Fruit fly (Drosophila melanogaster) whole organism, prepupa: ENCODE data around the gene Nfs1.
A peak's percentile ranks its signal among the peaks of the same experiment; 100 is the strongest.

Source experiments
- Blimp-1 ChIP-seq: fragments of 200-800 bp; sonication (Bioruptor generic); optimal IDR thresholded peaks from 3 replicates; lab custom pipeline; 2017; ENCODE audit warnings: missing biosample characterization, missing genetic modification characterization, mild to moderate bottlenecking, moderate library complexity, missing genetic modification reagents
- CG10631 ChIP-seq: fragments of 200-800 bp; sonication (Bioruptor generic); optimal IDR thresholded peaks from 2 replicates; lab custom pipeline; 2016; ENCODE audit warnings: missing biosample characterization, missing genetic modification characterization
- CG10669 ChIP-seq: fragments of 200-800 bp; sonication (Bioruptor generic); optimal IDR thresholded peaks from 3 replicates; lab custom pipeline; 2018; ENCODE audit warnings: missing biosample characterization, mild to moderate bottlenecking, missing genetic modification characterization, moderate library complexity
- CG11902 ChIP-seq: fragments of 200-800 bp; sonication (Bioruptor generic); optimal IDR thresholded peaks from 3 replicates; lab custom pipeline; 2016; ENCODE audit warnings: missing biosample characterization, missing genetic modification characterization
- CG15336 ChIP-seq: fragments of 200-800 bp; sonication (Bioruptor generic); IDR thresholded peaks from 2 replicates; pipeline ENCODE4 v1.3.6; 2022; ENCODE audit warnings: missing biosample characterization, missing genetic modification characterization
- CG1621 ChIP-seq: fragments of 200-800 bp; sonication (Bioruptor generic); optimal IDR thresholded peaks from 3 replicates; lab custom pipeline; 2018; ENCODE audit warnings: missing biosample characterization, mild to moderate bottlenecking, missing genetic modification characterization
- CG16779 ChIP-seq: fragments of 200-800 bp; sonication (Bioruptor generic); optimal IDR thresholded peaks from 3 replicates; lab custom pipeline; 2017; ENCODE audit warnings: missing biosample characterization, mild to moderate bottlenecking, missing genetic modification characterization
- CG3032 ChIP-seq: fragments of 200-800 bp; optimal IDR thresholded peaks from 2 replicates; lab custom pipeline; 2019; ENCODE audit warnings: missing biosample characterization, mild to moderate bottlenecking, missing genetic modification characterization, moderate library complexity
- CG31627 ChIP-seq: fragments of 200-800 bp; sonication (Bioruptor generic); optimal IDR thresholded peaks from 3 replicates; lab custom pipeline; 2016; ENCODE audit warnings: missing biosample characterization, missing genetic modification characterization
- CG32006 ChIP-seq: fragments of 200-800 bp; sonication (Bioruptor generic); optimal IDR thresholded peaks from 3 replicates; lab custom pipeline; 2017; ENCODE audit warnings: missing biosample characterization, mild to moderate bottlenecking, missing genetic modification characterization
- CG34406 ChIP-seq: fragments of 200-800 bp; sonication (Bioruptor generic); optimal IDR thresholded peaks from 3 replicates; lab custom pipeline; 2016; ENCODE audit warnings: missing biosample characterization, missing genetic modification characterization
- CG3919 ChIP-seq: fragments of 200-800 bp; sonication (Bioruptor generic); optimal IDR thresholded peaks from 3 replicates; lab custom pipeline; 2016; ENCODE audit warnings: missing biosample characterization, missing genetic modification characterization
- CG4318 ChIP-seq: fragments of 200-800 bp; sonication (Bioruptor generic); optimal IDR thresholded peaks from 3 replicates; lab custom pipeline; 2017; ENCODE audit warnings: missing biosample characterization, mild to moderate bottlenecking, missing genetic modification characterization
- CG6163 ChIP-seq: fragments of 200-800 bp; sonication (Bioruptor generic); IDR thresholded peaks from 3 replicates; pipeline ENCODE4 v1.3.6; 2022; ENCODE audit warnings: missing biosample characterization, missing genetic modification characterization
- CG6808 ChIP-seq: fragments of 200-800 bp; sonication (Bioruptor generic); optimal IDR thresholded peaks from 3 replicates; lab custom pipeline; 2017; ENCODE audit warnings: missing biosample characterization, missing genetic modification characterization, mild to moderate bottlenecking, moderate library complexity, missing genetic modification reagents
- CG7368 ChIP-seq: fragments of 200-800 bp; sonication (Bioruptor generic); optimal IDR thresholded peaks from 3 replicates; lab custom pipeline; 2016; ENCODE audit warnings: missing biosample characterization, missing genetic modification characterization
- CG8119 ChIP-seq: fragments of 200-800 bp; sonication (Bioruptor generic); IDR thresholded peaks from 3 replicates; pipeline ENCODE4 v1.3.6; 2022; ENCODE audit warnings: missing biosample characterization, missing genetic modification characterization
- CG8319 ChIP-seq: fragments of 200-800 bp; sonication (Bioruptor generic); optimal IDR thresholded peaks from 3 replicates; lab custom pipeline; 2016; ENCODE audit warnings: missing biosample characterization, missing genetic modification characterization
- CG8632 ChIP-seq: fragments of 200-800 bp; sonication (Bioruptor generic); optimal IDR thresholded peaks from 3 replicates; lab custom pipeline; 2016; ENCODE audit warnings: missing biosample characterization, missing genetic modification characterization
- CG9139 ChIP-seq: fragments of 200-800 bp; sonication (Bioruptor generic); optimal IDR thresholded peaks from 3 replicates; lab custom pipeline; 2017; ENCODE audit warnings: missing biosample characterization, mild to moderate bottlenecking, missing genetic modification characterization
- Ets96B ChIP-seq: fragments of 200-800 bp; optimal IDR thresholded peaks from 2 replicates; lab custom pipeline; 2019; ENCODE audit warnings: missing biosample characterization, mild to moderate bottlenecking, missing genetic modification characterization, moderate library complexity
- Gug ChIP-seq: fragments of 200-800 bp; sonication (Bioruptor generic); IDR thresholded peaks from 2 replicates; pipeline ENCODE4 v1.3.6; 2022; ENCODE audit warnings: missing biosample characterization, missing genetic modification characterization
- Hr39 ChIP-seq: fragments of 200-800 bp; sonication (Bioruptor generic); optimal IDR thresholded peaks from 2 replicates; lab custom pipeline; 2016; ENCODE audit warnings: missing biosample characterization, missing genetic modification characterization
- Hr4 ChIP-seq: fragments of 200-800 bp; sonication (Bioruptor generic); optimal IDR thresholded peaks from 3 replicates; lab custom pipeline; 2016; ENCODE audit warnings: missing biosample characterization, missing genetic modification characterization
- OdsH ChIP-seq: fragments of 200-800 bp; sonication (Bioruptor generic); optimal IDR thresholded peaks from 3 replicates; lab custom pipeline; 2016; ENCODE audit warnings: missing biosample characterization, missing genetic modification characterization
- Smox ChIP-seq: fragments of 200-800 bp; sonication (Bioruptor generic); optimal IDR thresholded peaks from 3 replicates; lab custom pipeline; 2016; ENCODE audit warnings: missing biosample characterization, missing genetic modification characterization
- Sox102F ChIP-seq: fragments of 200-800 bp; sonication (Bioruptor generic); optimal IDR thresholded peaks from 2 replicates; lab custom pipeline; 2016; ENCODE audit warnings: missing biosample characterization, mild to moderate bottlenecking, missing genetic modification characterization
- Sox15 ChIP-seq: fragments of 200-800 bp; sonication (Bioruptor generic); optimal IDR thresholded peaks from 3 replicates; lab custom pipeline; 2016; ENCODE audit warnings: missing biosample characterization, missing genetic modification characterization
- achi ChIP-seq: fragments of 200-800 bp; sonication (Bioruptor generic); optimal IDR thresholded peaks from 3 replicates; lab custom pipeline; 2016; ENCODE audit warnings: missing biosample characterization, missing genetic modification characterization
- acj6 ChIP-seq: fragments of 200-800 bp; sonication (Bioruptor generic); optimal IDR thresholded peaks from 3 replicates; lab custom pipeline; 2016; ENCODE audit warnings: missing biosample characterization, missing genetic modification characterization
- cyc ChIP-seq: fragments of 200-800 bp; sonication (Bioruptor generic); optimal IDR thresholded peaks from 3 replicates; lab custom pipeline; 2016; ENCODE audit warnings: missing biosample characterization, missing genetic modification characterization
- dac ChIP-seq: fragments of 200-800 bp; sonication (Bioruptor generic); optimal IDR thresholded peaks from 2 replicates; lab custom pipeline; 2017; ENCODE audit warnings: missing biosample characterization, mild to moderate bottlenecking, missing genetic modification characterization
- dsx ChIP-seq: fragments of 200-800 bp; optimal IDR thresholded peaks from 3 replicates; lab custom pipeline; 2019; ENCODE audit warnings: missing biosample characterization, mild to moderate bottlenecking, missing genetic modification characterization, moderate library complexity; ENCODE audit not compliant: poor library complexity, severe bottlenecking
- eg ChIP-seq: fragments of 200-800 bp; sonication (Bioruptor generic); IDR thresholded peaks from 3 replicates; pipeline ENCODE4 v1.3.6; 2022; ENCODE audit warnings: missing biosample characterization, missing genetic modification characterization
- fd59A ChIP-seq: fragments of 200-800 bp; sonication (Bioruptor generic); optimal IDR thresholded peaks from 2 replicates; lab custom pipeline; 2017; ENCODE audit warnings: missing biosample characterization, mild to moderate bottlenecking, missing genetic modification characterization, missing genetic modification reagents
- fd85E ChIP-seq: fragments of 200-800 bp; sonication (Bioruptor generic); optimal IDR thresholded peaks from 3 replicates; lab custom pipeline; 2016; ENCODE audit warnings: missing biosample characterization, missing genetic modification characterization
- net ChIP-seq: fragments of 200-800 bp; sonication (Bioruptor generic); optimal IDR thresholded peaks from 3 replicates; lab custom pipeline; 2016; ENCODE audit warnings: missing biosample characterization, missing genetic modification characterization
- pdm3 ChIP-seq: fragments of 200-800 bp; sonication (Bioruptor generic); optimal IDR thresholded peaks from 3 replicates; lab custom pipeline; 2016; ENCODE audit warnings: missing biosample characterization, missing genetic modification characterization
- spab ChIP-seq: fragments of 200-800 bp; sonication (Bioruptor generic); optimal IDR thresholded peaks from 2 replicates; lab custom pipeline; 2017; ENCODE audit warnings: missing biosample characterization, mild to moderate bottlenecking, missing genetic modification characterization, missing genetic modification reagents
- ss ChIP-seq, 2 experiments: fragments of 200-800 bp; sonication (Bioruptor generic); optimal IDR thresholded peaks; 2 replicates in 1 of 2; 3 replicates in 1 of 2; lab custom pipeline; 2017 to 2018; ENCODE audit warnings: mild to moderate bottlenecking in 2 of 2, missing biosample characterization in 2 of 2, missing genetic modification characterization in 2 of 2, moderate library complexity in 1 of 2
- topi ChIP-seq: fragments of 200-800 bp; sonication (Bioruptor generic); optimal IDR thresholded peaks from 3 replicates; lab custom pipeline; 2016; ENCODE audit warnings: missing biosample characterization, missing genetic modification characterization
- vri ChIP-seq: fragments of 200-800 bp; sonication (Bioruptor generic); optimal IDR thresholded peaks from 3 replicates; lab custom pipeline; 2016; ENCODE audit warnings: missing biosample characterization, mild to moderate bottlenecking, missing genetic modification characterization

The Nfs1 gene

DNA sequence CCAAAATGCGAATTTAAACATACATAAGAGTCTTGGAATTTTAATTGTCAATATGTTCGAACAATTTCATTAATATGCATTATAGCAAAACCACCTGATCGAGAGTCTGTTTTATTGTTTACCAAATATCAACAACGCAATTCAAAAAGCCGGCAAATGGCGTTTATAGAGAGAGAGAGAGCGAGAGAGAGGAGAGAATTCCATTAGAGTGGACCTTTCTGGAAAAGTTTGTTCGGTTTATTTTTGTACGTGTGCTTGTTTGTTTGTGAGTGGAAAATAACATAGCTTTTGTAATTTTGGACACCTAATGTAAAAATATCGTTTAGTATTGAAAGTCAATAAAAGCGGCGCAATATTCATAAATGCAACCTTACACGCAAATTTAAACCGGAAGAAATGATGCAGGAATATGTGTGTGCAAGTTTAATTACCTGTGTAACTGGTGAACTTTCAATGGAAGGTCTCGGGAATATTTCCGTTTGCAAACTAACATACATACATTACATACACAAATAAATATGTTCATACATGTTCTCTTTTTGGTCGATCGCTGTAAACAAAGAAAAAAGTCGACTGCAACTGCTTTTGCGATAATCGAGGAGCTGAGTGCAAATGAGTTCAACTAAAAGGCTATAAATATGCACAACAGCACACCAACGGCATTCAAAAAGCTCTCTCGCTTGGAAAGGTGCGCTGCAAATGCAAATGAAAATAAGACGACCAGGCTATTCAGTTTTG is 45.3 kb downstream of the Nfs1 start, which contains the start of gene CG6785 (continued):
- TF ChIP-seq CG8319 (GFP tag; lab: Kevin White, UChicago), result peak; percentile 64
- TF ChIP-seq topi (GFP tag; lab: Kevin White, UChicago), result peak; percentile 79
- TF ChIP-seq pdm3, result no peak
- peak; percentile 87; the same call in 2 of the 3 replicates for TF ChIP-seq eg (GFP tag; lab: Robert Waterston, UW)
- peak; percentile 89 for TF ChIP-seq CG8632
- TF ChIP-seq CG10669 (GFP tag; lab: Kevin White, UChicago), result peak; percentile 76
- peak; percentile 47 for TF ChIP-seq dsx
- no peak for TF ChIP-seq CG11902 (GFP tag; lab: Kevin White, UChicago)
- peak; percentile 93 for TF ChIP-seq CG15336
- peak; percentile 82 for TF ChIP-seq CG1621 (tag; lab: Kevin White, UChicago)
- peak; percentile 46 for TF ChIP-seq CG9139 (GFP tag; lab: Kevin White, UChicago)
- TF ChIP-seq Blimp-1 (GFP tag; lab: Kevin White, UChicago), result peak; percentile 26
- TF ChIP-seq spab (GFP tag; lab: Kevin White, UChicago), result peak; percentile 60
- TF ChIP-seq Smox (GFP tag; lab: Kevin White, UChicago), result no peak

DNA sequence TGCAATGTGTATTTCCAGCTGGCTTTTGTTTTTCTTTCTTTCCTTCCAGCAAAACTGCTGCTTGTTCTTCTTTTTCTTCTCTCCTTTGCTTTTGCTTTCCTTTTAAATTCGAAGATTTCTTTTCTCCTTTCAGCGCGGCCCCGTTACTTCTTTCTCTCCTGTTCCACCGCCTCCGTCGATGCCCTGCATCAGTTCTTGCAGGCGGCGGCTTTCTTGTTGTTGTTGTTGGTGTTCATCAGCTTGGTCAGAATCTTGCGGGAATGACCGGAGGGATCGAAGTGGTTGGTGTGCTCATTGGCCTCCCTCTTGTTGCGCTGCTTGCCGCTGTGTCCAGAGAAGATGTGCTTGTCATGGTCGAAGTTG is 46.1 kb downstream of the Nfs1 start:
- no peak for TF ChIP-seq OdsH (GFP tag; lab: Kevin White, UChicago)
- no peak for TF ChIP-seq CG8632
- TF ChIP-seq CG6808, result no peak
- no peak for TF ChIP-seq spab (GFP tag; lab: Kevin White, UChicago)
- TF ChIP-seq CG31627 (GFP tag; lab: Kevin White, UChicago), result no peak
- no peak for TF ChIP-seq CG15336
- no peak for TF ChIP-seq acj6 (GFP tag; lab: Kevin White, UChicago)
- no peak for TF ChIP-seq Sox15 (GFP tag; lab: Kevin White, UChicago)
- TF ChIP-seq CG3919 (GFP tag; lab: Kevin White, UChicago), result no peak
- TF ChIP-seq Hr4 (GFP tag; lab: Kevin White, UChicago), result no peak
- no peak for TF ChIP-seq CG8319 (GFP tag; lab: Kevin White, UChicago)
- TF ChIP-seq CG9139 (GFP tag; lab: Kevin White, UChicago), result no peak
- TF ChIP-seq Sox102F (GFP tag; lab: Kevin White, UChicago), result no peak
- no peak for TF ChIP-seq CG3032
- no peak for TF ChIP-seq Smox (GFP tag; lab: Kevin White, UChicago)
- no peak for TF ChIP-seq cyc (GFP tag; lab: Kevin White, UChicago)
- TF ChIP-seq CG16779 (tag; lab: Kevin White, UChicago), result no peak
- no peak for TF ChIP-seq CG32006 (GFP tag; lab: Kevin White, UChicago)

DNA sequence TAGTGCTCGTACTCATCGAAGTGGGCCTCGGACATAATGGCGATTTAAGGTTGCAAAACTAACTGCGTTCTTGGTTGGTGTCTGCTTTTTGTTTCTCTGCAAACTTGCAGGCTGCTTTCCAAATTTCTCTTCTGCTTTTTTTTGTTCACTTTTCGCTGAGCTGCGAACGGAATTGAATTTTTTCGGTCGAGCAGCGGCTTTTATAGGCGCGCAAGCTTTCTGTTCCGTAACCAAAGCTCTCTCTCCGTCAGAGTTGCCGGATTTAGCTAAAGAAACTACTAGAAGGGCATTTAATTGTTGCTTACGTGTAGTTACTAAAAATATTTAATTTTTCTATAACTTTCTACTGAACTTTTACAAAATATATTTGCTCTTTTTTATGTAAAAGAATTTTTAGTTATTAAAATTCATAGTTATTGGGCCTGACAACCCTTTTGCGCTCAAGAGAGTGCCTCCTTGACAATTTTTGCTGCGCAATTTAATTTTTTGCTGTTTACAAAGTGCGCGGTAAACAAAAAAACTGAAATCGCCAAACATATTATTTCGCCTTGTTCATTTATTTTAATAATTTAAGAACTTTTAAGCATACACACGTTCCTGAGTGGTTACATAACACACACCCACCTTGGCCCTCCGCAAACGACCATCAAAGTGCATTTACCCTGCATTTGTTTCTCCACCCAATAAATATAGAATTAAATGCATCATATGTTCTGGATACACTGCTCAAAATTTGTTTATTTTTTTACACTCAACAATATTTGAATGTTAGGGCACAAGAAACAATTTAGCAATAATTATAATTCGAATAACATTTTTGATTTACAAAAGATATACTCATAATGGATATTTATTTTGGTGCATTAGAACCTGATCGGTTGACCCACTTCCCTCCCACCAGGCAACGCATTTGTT is 46.7 kb downstream of the Nfs1 start, which contains the start of gene CG6770:
CG6770 (minus strand) TSS at position 178 of the 915 bp plus-strand sequence.
- TF ChIP-seq Gug (GFP tag; lab: Robert Waterston, UW), result peak; percentile 76
- TF ChIP-seq ss (GFP tag; optimal IDR thresholded peaks at IDR 0.05; lab: Kevin White, UChicago), result peak; percentile 81 to 87
- TF ChIP-seq achi (GFP tag; lab: Kevin White, UChicago), result peak; percentile 88
- peak; percentile 88 for TF ChIP-seq CG6808
- peak; percentile 89 for TF ChIP-seq acj6 (GFP tag; lab: Kevin White, UChicago)
- TF ChIP-seq Sox102F (GFP tag; lab: Kevin White, UChicago), result peak; percentile 91
- TF ChIP-seq CG7368 (GFP tag; lab: Kevin White, UChicago), result peak; percentile 66
- peak; percentile 83 for TF ChIP-seq CG32006 (GFP tag; lab: Kevin White, UChicago)
- peak; percentile 78 for TF ChIP-seq fd59A (GFP tag; lab: Kevin White, UChicago)
- peak; percentile 71 for TF ChIP-seq Hr39
- TF ChIP-seq CG9139 (GFP tag; lab: Kevin White, UChicago), result peak; percentile 72
- TF ChIP-seq CG3919 (GFP tag; lab: Kevin White, UChicago), result peak; percentile 87
- peak; percentile 87 for TF ChIP-seq topi (GFP tag; lab: Kevin White, UChicago)
- TF ChIP-seq vri (GFP tag; lab: Kevin White, UChicago), result peak; percentile 87
- TF ChIP-seq CG6163 (GFP tag; lab: Robert Waterston, UW), result peak; percentile 91
- peak; percentile 72 for TF ChIP-seq net
- peak; percentile 88 for TF ChIP-seq CG3032
- peak; percentile 85 for TF ChIP-seq Ets96B (tag; lab: Kevin White, UChicago)
- TF ChIP-seq CG8119 (GFP tag; lab: Robert Waterston, UW), result peak; percentile 89
- peak; percentile 89 for TF ChIP-seq CG34406 (GFP tag; lab: Kevin White, UChicago)
- peak; percentile 92 for TF ChIP-seq Smox (GFP tag; lab: Kevin White, UChicago)
- TF ChIP-seq dac (GFP tag; lab: Kevin White, UChicago), result peak; percentile 25
- peak; percentile 63 for TF ChIP-seq fd85E
- peak; percentile 38 for TF ChIP-seq CG4318 (GFP tag; lab: Kevin White, UChicago)
- peak; percentile 82 for TF ChIP-seq CG31627 (GFP tag; lab: Kevin White, UChicago)
- peak; percentile 74 for TF ChIP-seq CG10631
